Fruit fly (Drosophila melanogaster): ENCODE data around the gene Larp4B.

The Larp4B gene

dm6 chr3L:3194059-3194458 lies 30.6 kb upstream of the Larp4B start (continued):
- peak; percentile 8 for TF ChIP-seq luna (GFP tag; optimal IDR thresholded peaks at IDR 0.05)
- peak; percentile 85 for TF ChIP-seq fd102C (GFP tag; optimal IDR thresholded peaks at IDR 0.05)
- peak; percentile 54; the same call in 1 of the 2 replicates for TF ChIP-seq Poxn (GFP tag; IDR thresholded peaks at IDR 0.05)
- peak; percentile 36 for TF ChIP-seq CG3995 (GFP tag; optimal IDR thresholded peaks at IDR 0.05)
- TF ChIP-seq CG5245 (GFP tag; optimal IDR thresholded peaks at IDR 0.05) = peak; percentile 87
- peak; percentile 96 for TF ChIP-seq fd96Cb (tag; optimal IDR thresholded peaks at IDR 0.05)
- TF ChIP-seq D19B (GFP tag; optimal IDR thresholded peaks at IDR 0.05) = peak; percentile 79
- TF ChIP-seq CG17186 (GFP tag; optimal IDR thresholded peaks at IDR 0.05) = peak; percentile 47
- TF ChIP-seq CG2678 (tag; optimal IDR thresholded peaks at IDR 0.05) = peak; percentile 96
- peak; percentile 89 for TF ChIP-seq run (tag; optimal IDR thresholded peaks at IDR 0.05)
- TF ChIP-seq CG34224 (GFP tag; IDR thresholded peaks at IDR 0.05; ENCODE audit: partially characterized antibody) = no peak
- TF ChIP-seq gfzf (GFP tag; optimal IDR thresholded peaks at IDR 0.05) = no peak
- TF ChIP-seq ara (GFP tag; IDR thresholded peaks at IDR 0.05) = peak; percentile 93
- peak; percentile 40 to 92 for TF ChIP-seq dpn (GFP tag; optimal IDR thresholded peaks at IDR 0.05)
- peak; percentile 80 for TF ChIP-seq Nf-YC (tag; optimal IDR thresholded peaks at IDR 0.05)
- TF ChIP-seq ap (GFP tag; IDR thresholded peaks at IDR 0.05) = peak; percentile 90
- TF ChIP-seq CG13894 (tag; optimal IDR thresholded peaks at IDR 0.05) = peak; percentile 89
- peak; percentile 92 for TF ChIP-seq CG12219 (GFP tag; optimal IDR thresholded peaks at IDR 0.05)
- peak; percentile 66 for TF ChIP-seq cato (GFP tag; optimal IDR thresholded peaks at IDR 0.05; ENCODE audit: borderline replicate concordance)
- TF ChIP-seq fd64A (GFP tag; optimal IDR thresholded peaks at IDR 0.05) = peak; percentile 86
- TF ChIP-seq mirr (GFP tag; optimal IDR thresholded peaks at IDR 0.05) = peak; percentile 45
- peak; percentile 91 for TF ChIP-seq CG11456 (GFP tag; IDR thresholded peaks at IDR 0.05)
- TF ChIP-seq hb (GFP tag; IDR thresholded peaks at IDR 0.05; ENCODE audit: partially characterized antibody) = no peak
- peak; percentile 12 for TF ChIP-seq pzg (GFP tag; optimal IDR thresholded peaks at IDR 0.05)
- TF ChIP-seq CG15073 (GFP tag; optimal IDR thresholded peaks at IDR 0.05) = peak; percentile 76
- TF ChIP-seq CG8359 (GFP tag; optimal IDR thresholded peaks at IDR 0.05; ENCODE audit: borderline replicate concordance) = peak; percentile 73

dm6 chr3L:3197464-3197863 lies 27.2 kb upstream of the Larp4B start, which contains the start of gene CG14966:
CG14966 (minus strand) TSS chr3L:3197631.
- TF ChIP-seq Six4 (GFP tag; optimal IDR thresholded peaks at IDR 0.05) (no peak), vvl (GFP tag; IDR thresholded peaks at IDR 0.05) (peak; percentile 40; the same call in 1 of the 2 replicates), CG7745 (tag; optimal IDR thresholded peaks at IDR 0.05) (no peak), PHDP (tag; optimal IDR thresholded peaks at IDR 0.05) (peak; percentile 1), CG6175 (GFP tag; IDR thresholded peaks at IDR 0.05) (no peak), E2f2 (GFP tag; IDR thresholded peaks at IDR 0.05) (peak; percentile 52; the same call in 1 of the 2 replicates), CG3407 (GFP tag; optimal IDR thresholded peaks at IDR 0.05) (no peak), wek (GFP tag; optimal IDR thresholded peaks at IDR 0.05) (no peak), sna (GFP tag; IDR thresholded peaks at IDR 0.05; ENCODE audit: partially characterized antibody) (peak; percentile 94), ci (GFP tag; IDR thresholded peaks at IDR 0.05) (peak; percentile 50; the same call in 1 of the 3 replicates), ind (GFP tag; optimal IDR thresholded peaks at IDR 0.05) (peak; percentile 19), Pdp1 (GFP tag; optimal IDR thresholded peaks at IDR 0.05) (peak in 1 of 2 experiments; percentile 47), bigmax (GFP tag; optimal IDR thresholded peaks at IDR 0.05) (peak; percentile 8), sqz (GFP tag; optimal IDR thresholded peaks at IDR 0.05) (no peak), CG15011 (GFP tag; optimal IDR thresholded peaks at IDR 0.05) (no peak), hb (GFP tag; IDR thresholded peaks at IDR 0.05; ENCODE audit: partially characterized antibody) (peak; percentile 78; the same call in 2 of the 3 replicates), tio (GFP tag; optimal IDR thresholded peaks at IDR 0.05) (no peak), fu2 (GFP tag; optimal IDR thresholded peaks at IDR 0.05) (peak; percentile 33), dmrt99B (tag; optimal IDR thresholded peaks at IDR 0.05) (no peak), CG1233 (GFP tag; optimal IDR thresholded peaks at IDR 0.05) (no peak), CG32767 (GFP tag; IDR thresholded peaks at IDR 0.05) (no peak), kah (GFP tag; optimal IDR thresholded peaks at IDR 0.05) (peak; percentile 15), ac (GFP tag; optimal IDR thresholded peaks at IDR 0.05) (no peak), aop (GFP tag; IDR thresholded peaks at IDR 0.05) (no peak), grn (GFP tag; optimal IDR thresholded peaks at IDR 0.05) (peak; percentile 11), CG6854 (GFP tag; optimal IDR thresholded peaks at IDR 0.05) (no peak)

All from whole organism, embryonic.